Worm (Caenorhabditis elegans): ENCODE measurements around the gene mfsd-10.

mfsd-10 gene

ce11 chrX:17359452-17359851 lies 9.0 kb downstream of the mfsd-10 start, which contains the start of gene npr-36:
npr-36 (plus strand) TSS chrX:17359752.
- TF ChIP-seq ztf-11 (tag; optimal IDR thresholded peaks at IDR 0.05) = no peak
- no peak for TF ChIP-seq mml-1 (tag; optimal IDR thresholded peaks at IDR 0.05)
- no peak for TF ChIP-seq sea-2 (GFP tag; optimal IDR thresholded peaks at IDR 0.05)
- no peak for TF ChIP-seq hmg-11 (tag; optimal IDR thresholded peaks at IDR 0.05)
- no peak for TF ChIP-seq aly-2 (tag; optimal IDR thresholded peaks at IDR 0.05)
- TF ChIP-seq lsy-12 (tag; optimal IDR thresholded peaks at IDR 0.05) = no peak
- TF ChIP-seq ceh-9 (tag; optimal IDR thresholded peaks at IDR 0.05) = no peak
- TF ChIP-seq unc-39 (tag; optimal IDR thresholded peaks at IDR 0.05) = no peak
- TF ChIP-seq nfya-1 (tag; optimal IDR thresholded peaks at IDR 0.05; ENCODE audit: insufficient read depth) = no peak
- no peak for TF ChIP-seq ceh-28 (tag; optimal IDR thresholded peaks at IDR 0.05)
- TF ChIP-seq ceh-16 (tag; optimal IDR thresholded peaks at IDR 0.05) = no peak
- no peak for TF ChIP-seq nhr-67 (tag; optimal IDR thresholded peaks at IDR 0.05)
- no peak for TF ChIP-seq nhr-77 (tag; optimal IDR thresholded peaks at IDR 0.05)
- no peak for TF ChIP-seq nhr-12 (tag; optimal IDR thresholded peaks at IDR 0.05)
- no peak for TF ChIP-seq unc-62 (GFP tag; optimal IDR thresholded peaks at IDR 0.05)
- no peak for TF ChIP-seq tbx-2 (tag; optimal IDR thresholded peaks at IDR 0.05)
- TF ChIP-seq elt-3 (tag; optimal IDR thresholded peaks at IDR 0.05) = no peak
- no peak for TF ChIP-seq ztf-4 (tag; optimal IDR thresholded peaks at IDR 0.05)
- no peak for TF ChIP-seq nhr-23 (tag; optimal IDR thresholded peaks at IDR 0.05)

- TF ChIP-seq pha-4 (tag; optimal IDR thresholded peaks at IDR 0.05) (no peak), skn-1 (tag; optimal IDR thresholded peaks at IDR 0.05) (no peak), lin-39 (tag; optimal IDR thresholded peaks at IDR 0.05) (no peak), mml-1 (tag; optimal IDR thresholded peaks at IDR 0.05) (no peak), nhr-77 (tag; optimal IDR thresholded peaks at IDR 0.05) (no peak)
Measured at ce11 chrX:17356748-17357147, 11.7 kb downstream of the mfsd-10 start.

ce11 chrX:17355462-17355861 lies 13.0 kb downstream of the mfsd-10 start:
- TF ChIP-seq mdl-1 (tag; optimal IDR thresholded peaks at IDR 0.05) (no peak), nhr-28 (tag; optimal IDR thresholded peaks at IDR 0.05) (no peak), nhr-11 (tag; optimal IDR thresholded peaks at IDR 0.05) (no peak), R02D3.7 (tag; optimal IDR thresholded peaks at IDR 0.05) (no peak), elt-3 (tag; optimal IDR thresholded peaks at IDR 0.05) (no peak), skn-1 (tag; optimal IDR thresholded peaks at IDR 0.05) (no peak)

ce11 chrX:17352098-17352497 lies 16.3 kb downstream of the mfsd-10 start:
- TF ChIP-seq fkh-10 (GFP tag; optimal IDR thresholded peaks at IDR 0.05) = peak; percentile 87
- TF ChIP-seq egl-5 (tag; optimal IDR thresholded peaks at IDR 0.05) = no peak

ce11 chrX:17349411-17349810 lies 19.0 kb downstream of the mfsd-10 start:
- TF ChIP-seq elt-1 (tag; optimal IDR thresholded peaks at IDR 0.05) (no peak), lin-15B (tag; optimal IDR thresholded peaks at IDR 0.05) (no peak), ama-1 (optimal IDR thresholded peaks at IDR 0.05) (no peak), nhr-25 (tag; optimal IDR thresholded peaks at IDR 0.05) (no peak), nhr-77 (tag; optimal IDR thresholded peaks at IDR 0.05) (no peak), nhr-237 (tag; optimal IDR thresholded peaks at IDR 0.05) (no peak), pqm-1 (tag; optimal IDR thresholded peaks at IDR 0.05) (no peak), lin-39 (tag; optimal IDR thresholded peaks at IDR 0.05) (no peak), ceh-9 (tag; optimal IDR thresholded peaks at IDR 0.05) (no peak), mdl-1 (tag; optimal IDR thresholded peaks at IDR 0.05) (no peak), lsy-12 (tag; optimal IDR thresholded peaks at IDR 0.05) (no peak)

ce11 chrX:17340484-17340883 lies 28.0 kb downstream of the mfsd-10 start, which contains the start of gene C53C11.1:
C53C11.1 (plus strand) TSS chrX:17340784.
- TF ChIP-seq egl-5 (tag; optimal IDR thresholded peaks at IDR 0.05) = no peak

All from whole organism, L3 larva.